Fruit fly (Drosophila melanogaster) whole organism, embryonic: Measurements from ENCODE around the gene CG2898.

Source experiments
- B-H1 ChIP-seq: fragments of 200-800 bp; sonication (Bioruptor generic); IDR thresholded peaks from 3 replicates; pipeline ENCODE4 v1.3.6; 2022; ENCODE audit warnings: missing biosample characterization, missing genetic modification characterization
- Bteb2 ChIP-seq: fragments of 200-800 bp; sonication (Bioruptor generic); optimal IDR thresholded peaks from 2 replicates; lab custom pipeline; 2016; ENCODE audit warnings: missing biosample characterization, missing genetic modification characterization
- CG10565 ChIP-seq: fragments of 200-800 bp; sonication (Bioruptor generic); optimal IDR thresholded peaks from 3 replicates; lab custom pipeline; 2016; ENCODE audit warnings: missing biosample characterization, mild to moderate bottlenecking, missing genetic modification characterization
- CG11247 ChIP-seq: fragments of 200-800 bp; sonication (Bioruptor generic); IDR thresholded peaks from 2 replicates; pipeline ENCODE4 v1.3.6; 2022; ENCODE audit warnings: missing biosample characterization, missing genetic modification characterization
- CG12299 ChIP-seq: fragments of 200-800 bp; sonication (Bioruptor generic); optimal IDR thresholded peaks from 2 replicates; lab custom pipeline; 2018; ENCODE audit warnings: missing biosample characterization, mild to moderate bottlenecking, missing genetic modification characterization
- CG12942 ChIP-seq: fragments of 200-800 bp; sonication (Bioruptor generic); optimal IDR thresholded peaks from 3 replicates; lab custom pipeline; 2016; ENCODE audit warnings: missing biosample characterization, missing genetic modification characterization
- CG13624 ChIP-seq: fragments of 200-800 bp; sonication (Bioruptor generic); optimal IDR thresholded peaks from 2 replicates; lab custom pipeline; 2016; ENCODE audit warnings: missing biosample characterization, missing genetic modification characterization
- CG14441 ChIP-seq: fragments of 200-800 bp; sonication (Bioruptor generic); IDR thresholded peaks from 2 replicates; pipeline ENCODE4 v1.3.6; 2022; ENCODE audit warnings: missing biosample characterization, missing genetic modification characterization
- CG17385 ChIP-seq: fragments of 200-800 bp; sonication (Bioruptor generic); optimal IDR thresholded peaks from 3 replicates; lab custom pipeline; 2018; ENCODE audit warnings: missing biosample characterization, mild to moderate bottlenecking, missing genetic modification characterization
- CG17568 ChIP-seq: fragments of 200-800 bp; sonication (Bioruptor generic); optimal IDR thresholded peaks from 2 replicates; lab custom pipeline; 2018; ENCODE audit warnings: missing biosample characterization, mild to moderate bottlenecking, missing genetic modification characterization, moderate library complexity
- CG18476 ChIP-seq: fragments of 200-800 bp; sonication (Bioruptor generic); optimal IDR thresholded peaks from 2 replicates; lab custom pipeline; 2016; ENCODE audit warnings: missing biosample characterization, mild to moderate bottlenecking, missing genetic modification characterization
- CG2116 ChIP-seq: fragments of 200-800 bp; sonication (Bioruptor generic); optimal IDR thresholded peaks from 3 replicates; lab custom pipeline; 2018; ENCODE audit warnings: missing biosample characterization, mild to moderate bottlenecking, missing genetic modification characterization
- CG2129 ChIP-seq: fragments of 200-800 bp; sonication (Bioruptor generic); IDR thresholded peaks from 2 replicates; pipeline ENCODE4 v1.3.6; 2022; ENCODE audit warnings: missing biosample characterization, missing genetic modification characterization; ENCODE audit not compliant: partially characterized antibody
- CG2875 ChIP-seq: fragments of 200-800 bp; sonication (Bioruptor generic); optimal IDR thresholded peaks from 2 replicates; lab custom pipeline; 2017; ENCODE audit warnings: missing biosample characterization, mild to moderate bottlenecking, missing genetic modification characterization, missing genetic modification reagents
- CG4328 ChIP-seq: fragments of 200-800 bp; sonication (Bioruptor generic); optimal IDR thresholded peaks from 3 replicates; lab custom pipeline; 2017; ENCODE audit warnings: missing biosample characterization, missing genetic modification reagents, missing genetic modification characterization
- CG4360 ChIP-seq: fragments of 200-800 bp; sonication (Bioruptor generic); IDR thresholded peaks from 2 replicates; pipeline ENCODE4 v1.3.6; 2022; ENCODE audit warnings: missing biosample characterization, missing genetic modification characterization
- CG4404 ChIP-seq: fragments of 200-800 bp; sonication (Bioruptor generic); IDR thresholded peaks from 2 replicates; pipeline ENCODE4 v1.3.6; 2022; ENCODE audit warnings: missing biosample characterization, missing genetic modification characterization
- CG4617 ChIP-seq: fragments of 200-800 bp; sonication (Bioruptor generic); optimal IDR thresholded peaks from 3 replicates; lab custom pipeline; 2016; ENCODE audit warnings: missing biosample characterization, missing genetic modification characterization, borderline replicate concordance
- CG6254 ChIP-seq: fragments of 200-800 bp; sonication (Bioruptor generic); optimal IDR thresholded peaks from 3 replicates; lab custom pipeline; 2017; ENCODE audit warnings: mild to moderate bottlenecking, missing biosample characterization, missing genetic modification reagents, missing genetic modification characterization
- CG7839 ChIP-seq: fragments of 200-800 bp; sonication (Bioruptor generic); optimal IDR thresholded peaks from 3 replicates; lab custom pipeline; 2018; ENCODE audit warnings: missing biosample characterization, mild to moderate bottlenecking, missing genetic modification characterization, moderate library complexity
- CG8089 ChIP-seq: fragments of 200-800 bp; sonication (Bioruptor generic); optimal IDR thresholded peaks from 3 replicates; lab custom pipeline; 2016; ENCODE audit warnings: missing biosample characterization, missing genetic modification characterization
- CG8388 ChIP-seq: fragments of 200-800 bp; sonication (Bioruptor generic); optimal IDR thresholded peaks from 2 replicates; lab custom pipeline; 2019; ENCODE audit warnings: missing biosample characterization, mild to moderate bottlenecking, missing genetic modification characterization, moderate library complexity
- CG9437 ChIP-seq: fragments of 200-800 bp; sonication (Bioruptor generic); optimal IDR thresholded peaks from 2 replicates; lab custom pipeline; 2018; ENCODE audit warnings: missing biosample characterization, mild to moderate bottlenecking, missing genetic modification characterization
- CTCF ChIP-seq: fragments of 200-800 bp; sonication (Bioruptor generic); optimal IDR thresholded peaks from 2 replicates; lab custom pipeline; 2017; ENCODE audit warnings: missing biosample characterization, mild to moderate bottlenecking, missing genetic modification characterization, moderate library complexity
- CkIIα-i1 ChIP-seq: fragments of 200-800 bp; sonication (Bioruptor generic); IDR thresholded peaks from 2 replicates; pipeline ENCODE4 v1.3.6; 2022; ENCODE audit warnings: missing biosample characterization, missing genetic modification characterization
- Elba2 ChIP-seq: fragments of 200-800 bp; sonication (Bioruptor generic); optimal IDR thresholded peaks from 3 replicates; lab custom pipeline; 2016; ENCODE audit warnings: missing biosample characterization, missing genetic modification characterization
- Fer3 ChIP-seq: fragments of 200-800 bp; sonication (Bioruptor generic); optimal IDR thresholded peaks from 2 replicates; lab custom pipeline; 2018; ENCODE audit warnings: missing biosample characterization, mild to moderate bottlenecking, missing genetic modification characterization, moderate library complexity
- Hmr ChIP-seq: fragments of 200-800 bp; sonication (Bioruptor generic); optimal IDR thresholded peaks from 3 replicates; lab custom pipeline; 2017; ENCODE audit warnings: mild to moderate bottlenecking, missing biosample characterization, missing genetic modification reagents, missing genetic modification characterization
- Hr39 ChIP-seq: fragments of >200 bp; optimal IDR thresholded peaks from 2 replicates; lab custom pipeline; 2017
- MBD-R2 ChIP-seq: fragments of 200-800 bp; sonication (Bioruptor generic); IDR thresholded peaks from 2 replicates; pipeline ENCODE4 v1.3.6; 2022; ENCODE audit warnings: missing biosample characterization, missing genetic modification characterization
- Mad ChIP-seq: fragments of 200-800 bp; sonication (Bioruptor generic); optimal IDR thresholded peaks from 2 replicates; lab custom pipeline; 2016; ENCODE audit warnings: missing biosample characterization, missing genetic modification characterization
- NC2β ChIP-seq: fragments of 200-800 bp; sonication (Bioruptor generic); optimal IDR thresholded peaks from 2 replicates; lab custom pipeline; 2016; ENCODE audit warnings: missing biosample characterization, missing genetic modification characterization
- NK7.1 ChIP-seq: fragments of 200-800 bp; sonication (Bioruptor generic); optimal IDR thresholded peaks from 3 replicates; lab custom pipeline; 2016; ENCODE audit warnings: missing biosample characterization, missing genetic modification characterization
- Opbp ChIP-seq: fragments of 200-800 bp; sonication (Bioruptor generic); IDR thresholded peaks from 3 replicates; pipeline ENCODE4 v1.3.6; 2022; ENCODE audit warnings: missing biosample characterization, missing genetic modification characterization; ENCODE audit not compliant: partially characterized antibody
- Tbp ChIP-seq: fragments of >200 bp; optimal IDR thresholded peaks from 2 replicates; lab custom pipeline; 2018; ENCODE audit warnings: missing biosample characterization, missing genetic modification characterization
- Usf ChIP-seq: fragments of 200-800 bp; sonication (Bioruptor generic); optimal IDR thresholded peaks from 2 replicates; lab custom pipeline; 2017; ENCODE audit warnings: missing genotype, missing biosample characterization, missing genetic modification characterization
- al ChIP-seq: fragments of 200-800 bp; sonication (Bioruptor generic); IDR thresholded peaks from 2 replicates; pipeline ENCODE4 v1.3.6; 2022; ENCODE audit warnings: missing biosample characterization, missing genetic modification characterization
- bowl ChIP-seq: fragments of 200-800 bp; sonication (Bioruptor generic); IDR thresholded peaks from 2 replicates; pipeline ENCODE4 v1.3.6; 2022; ENCODE audit warnings: missing biosample characterization, missing genetic modification characterization
- bsh ChIP-seq, 2 experiments: fragments of 200-800 bp; sonication (Bioruptor generic); optimal IDR thresholded peaks; 2 replicates each; lab custom pipeline; 2017 to 2018; ENCODE audit warnings: mild to moderate bottlenecking in 2 of 2, missing biosample characterization in 2 of 2, missing genetic modification characterization in 2 of 2, moderate library complexity in 1 of 2
- cas ChIP-seq: fragments of 200-800 bp; sonication (Bioruptor generic); IDR thresholded peaks from 2 replicates; pipeline ENCODE4 v1.3.6; 2022; ENCODE audit warnings: missing biosample characterization, missing genetic modification characterization
- cg ChIP-seq: fragments of 200-800 bp; sonication (Bioruptor generic); optimal IDR thresholded peaks from 3 replicates; lab custom pipeline; 2019; ENCODE audit warnings: missing biosample characterization, mild to moderate bottlenecking, missing genetic modification characterization, moderate library complexity
- danr ChIP-seq: fragments of 200-800 bp; sonication (Bioruptor generic); IDR thresholded peaks from 2 replicates; pipeline ENCODE4 v1.3.6; 2022; ENCODE audit warnings: missing biosample characterization, missing genetic modification characterization
- gce ChIP-seq: fragments of 200-800 bp; sonication (Bioruptor generic); IDR thresholded peaks from 3 replicates; pipeline ENCODE4 v1.3.6; 2022; ENCODE audit warnings: missing biosample characterization, missing genetic modification characterization
- pita ChIP-seq: fragments of 200-800 bp; sonication (Bioruptor generic); optimal IDR thresholded peaks from 2 replicates; lab custom pipeline; 2017; ENCODE audit warnings: missing biosample characterization, mild to moderate bottlenecking, missing genetic modification characterization
- salm ChIP-seq: fragments of 200-800 bp; sonication (Bioruptor generic); optimal IDR thresholded peaks from 2 replicates; lab custom pipeline; 2018; ENCODE audit warnings: missing biosample characterization, mild to moderate bottlenecking, missing genetic modification characterization
- sc ChIP-seq, 3 experiments: fragments of >200 bp in 2 of 3; fragments of 200-800 bp in 1 of 3; sonication (Bioruptor generic) in 1 of 3; optimal IDR thresholded peaks; 2 replicates in 2 of 3; 3 replicates in 1 of 3; lab custom pipeline; 2017; ENCODE audit warnings: mild to moderate bottlenecking in 1 of 3, missing biosample characterization in 1 of 3, missing genetic modification characterization in 1 of 3, missing genetic modification reagents in 1 of 3
- sima ChIP-seq: fragments of 200-800 bp; sonication (Bioruptor generic); optimal IDR thresholded peaks from 2 replicates; lab custom pipeline; 2016; ENCODE audit warnings: missing biosample characterization, missing genetic modification characterization
- slp2 ChIP-seq: fragments of 200-800 bp; sonication (Bioruptor generic); optimal IDR thresholded peaks from 2 replicates; lab custom pipeline; 2016; ENCODE audit warnings: missing biosample characterization, missing genetic modification characterization
- sob ChIP-seq: fragments of 200-800 bp; sonication (Bioruptor generic); IDR thresholded peaks from 2 replicates; pipeline ENCODE4 v1.3.6; 2022; ENCODE audit warnings: missing biosample characterization, missing genetic modification characterization
- wor ChIP-seq: fragments of 200-800 bp; sonication (Bioruptor generic); IDR thresholded peaks from 2 replicates; pipeline ENCODE4 v1.3.6; 2022; ENCODE audit warnings: missing biosample characterization, missing genetic modification characterization
- zfh2 ChIP-seq: fragments of 200-800 bp; sonication (Bioruptor generic); optimal IDR thresholded peaks from 2 replicates; lab custom pipeline; 2016; ENCODE audit warnings: missing biosample characterization, missing genetic modification characterization

The CG2898 gene

DNA sequence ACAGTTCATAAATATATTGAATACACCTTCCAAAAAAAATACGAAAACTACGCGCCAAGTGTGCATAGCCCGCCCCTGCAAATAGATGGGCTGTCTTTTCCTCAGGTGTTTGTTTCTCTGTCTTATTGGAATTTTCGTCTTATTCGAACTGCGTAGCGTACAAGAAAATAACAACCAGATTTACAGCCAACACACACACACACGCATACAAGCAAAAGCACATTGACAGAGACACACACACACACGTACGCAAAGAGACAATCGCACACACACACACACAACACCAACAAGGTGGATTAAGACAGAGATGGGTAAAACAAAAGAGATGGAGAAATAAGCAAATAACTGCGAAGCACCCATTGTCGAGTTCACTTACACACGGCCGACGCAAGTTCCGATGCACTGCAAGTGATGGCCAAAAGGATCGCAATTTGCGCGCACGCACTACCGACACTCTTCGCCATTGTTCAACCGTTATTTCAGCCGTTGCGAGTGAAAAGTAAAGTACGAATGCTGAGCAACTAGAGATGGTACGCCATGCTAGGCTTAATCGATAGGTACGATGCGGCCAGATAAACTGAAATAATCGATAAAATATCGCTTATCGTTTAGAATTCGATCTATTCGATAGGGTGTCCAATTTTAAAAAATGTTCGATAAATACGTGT, 9.3 kb upstream of the CG2898 start (continued):
- no peak for TF ChIP-seq CG10565 (GFP tag; lab: Kevin White, UChicago)
- TF ChIP-seq Elba2 (GFP tag; lab: Kevin White, UChicago): peak; percentile 17
- no peak for TF ChIP-seq CG9437 (GFP tag; lab: Kevin White, UChicago)
- no peak for TF ChIP-seq Mad
- TF ChIP-seq bowl (GFP tag; lab: Robert Waterston, UW): no peak
- TF ChIP-seq danr (GFP tag; lab: Robert Waterston, UW): no peak
- no peak for TF ChIP-seq CG8388 (GFP tag; lab: Kevin White, UChicago)
- TF ChIP-seq CG4617 (GFP tag; lab: Kevin White, UChicago): peak; percentile 51
- peak; percentile 97 for TF ChIP-seq cg (GFP tag; lab: Kevin White, UChicago)
- TF ChIP-seq Bteb2 (GFP tag; lab: Kevin White, UChicago): no peak
- no peak for TF ChIP-seq cas
- TF ChIP-seq CG2129 (GFP tag; lab: Robert Waterston, UW): peak; percentile 48
- no peak for TF ChIP-seq zfh2
- no peak for TF ChIP-seq CG7839 (tag; lab: Kevin White, UChicago)
- no peak; the same call in 1 of the 2 replicates for TF ChIP-seq sob (GFP tag; lab: Robert Waterston, UW)
- TF ChIP-seq CG17568 (GFP tag; lab: Kevin White, UChicago): no peak
- no peak for TF ChIP-seq NC2β (GFP tag; lab: Kevin White, UChicago)
- TF ChIP-seq al: no peak
- peak; percentile 41 for TF ChIP-seq CG12299 (tag; lab: Kevin White, UChicago)
- TF ChIP-seq CG6254 (GFP tag; lab: Kevin White, UChicago): no peak
- TF ChIP-seq MBD-R2 (GFP tag; lab: Robert Waterston, UW): peak; percentile 36
- no peak for TF ChIP-seq Fer3 (tag; lab: Kevin White, UChicago)
- no peak for TF ChIP-seq sc (optimal IDR thresholded peaks at IDR 0.05; lab: Kevin White, UChicago)
- TF ChIP-seq sc (GFP tag; optimal IDR thresholded peaks at IDR 0.05; lab: Kevin White, UChicago): no peak
- TF ChIP-seq NK7.1 (GFP tag; lab: Kevin White, UChicago): no peak
- no peak for TF ChIP-seq CG18476 (GFP tag; lab: Kevin White, UChicago)
- TF ChIP-seq CG4360 (GFP tag; lab: Robert Waterston, UW): no peak
- no peak for TF ChIP-seq B-H1
- no peak for TF ChIP-seq CG14441
- no peak for TF ChIP-seq Tbp
- no peak for TF ChIP-seq CG12942 (GFP tag; lab: Kevin White, UChicago)
- peak; percentile 57 for TF ChIP-seq CG2116 (GFP tag; lab: Kevin White, UChicago)
- TF ChIP-seq CTCF: no peak
- no peak for TF ChIP-seq CG4404 (GFP tag; lab: Robert Waterston, UW)
- TF ChIP-seq Hr39 (lab: Kevin White, UChicago): no peak
- TF ChIP-seq slp2 (GFP tag; lab: Kevin White, UChicago): no peak
- TF ChIP-seq CG4328: no peak
- no peak for TF ChIP-seq Usf (GFP tag; lab: Kevin White, UChicago)
- TF ChIP-seq CG13624 (GFP tag; lab: Kevin White, UChicago): peak; percentile 68
- TF ChIP-seq CkIIα-i1: no peak
- 0 out of 3 replicates have a peak, but pooled peaks have one; percentile 21 for TF ChIP-seq gce
- TF ChIP-seq Hmr (GFP tag; lab: Kevin White, UChicago): peak; percentile 25
- TF ChIP-seq CG8089 (GFP tag; lab: Kevin White, UChicago): no peak
- no peak for TF ChIP-seq CG17385 (GFP tag; lab: Kevin White, UChicago)
- no peak for TF ChIP-seq bsh (GFP tag; optimal IDR thresholded peaks at IDR 0.05; lab: Kevin White, UChicago)
- TF ChIP-seq salm (tag; lab: Kevin White, UChicago): no peak
- TF ChIP-seq sima (GFP tag; lab: Kevin White, UChicago): no peak
- no peak for TF ChIP-seq wor (GFP tag; lab: Robert Waterston, UW)
- no peak for TF ChIP-seq CG11247 (GFP tag; lab: Robert Waterston, UW)
- no peak for TF ChIP-seq pita (GFP tag; lab: Kevin White, UChicago)
- TF ChIP-seq Opbp (GFP tag; lab: Robert Waterston, UW): peak; percentile 90; the same call in 2 of the 3 replicates
- TF ChIP-seq CG2875: no peak
